Fruit fly (Drosophila melanogaster): Measurements from ENCODE around the gene Golgin104.

Golgin104 gene

dm6 chr3L:16385880-16386584, 34.3 kb upstream of the Golgin104 start, which contains the start of the genes Agpat3 and RAF2 (continued):
- TF ChIP-seq ac (GFP tag; optimal IDR thresholded peaks at IDR 0.05) (no peak), CG7786 (GFP tag; optimal IDR thresholded peaks at IDR 0.05) (no peak), CG17912 (GFP tag; optimal IDR thresholded peaks at IDR 0.05) (no peak), sens-2 (GFP tag; IDR thresholded peaks at IDR 0.05) (no peak), Pdp1 (GFP tag; optimal IDR thresholded peaks at IDR 0.05) (no peak), CG31441 (GFP tag; IDR thresholded peaks at IDR 0.05) (peak; percentile 53), Kr (GFP tag; optimal IDR thresholded peaks at IDR 0.05) (no peak), lab (GFP tag; optimal IDR thresholded peaks at IDR 0.05) (no peak), CG30020 (tag; optimal IDR thresholded peaks at IDR 0.05) (peak; percentile 60), gcm2 (GFP tag; optimal IDR thresholded peaks at IDR 0.05) (no peak), HLH4C (GFP tag; IDR thresholded peaks at IDR 0.05; ENCODE audit: partially characterized antibody) (no peak), Poxn (GFP tag; IDR thresholded peaks at IDR 0.05) (no peak), dmrt11E (tag; optimal IDR thresholded peaks at IDR 0.05) (peak; percentile 39), CG32772 (GFP tag; IDR thresholded peaks at IDR 0.05) (peak; percentile 65), odd (GFP tag; optimal IDR thresholded peaks at IDR 0.05) (no peak), CG8765 (GFP tag; IDR thresholded peaks at IDR 0.05) (0 out of 2 replicates have a peak, but pooled peaks have one; percentile 25), pho (GFP tag; optimal IDR thresholded peaks at IDR 0.05) (no peak), Scr (GFP tag; IDR thresholded peaks at IDR 0.05; ENCODE audit: partially characterized antibody) (no peak), ase (GFP tag; IDR thresholded peaks at IDR 0.05) (no peak), CG32767 (GFP tag; IDR thresholded peaks at IDR 0.05) (no peak), CG1647 (GFP tag; optimal IDR thresholded peaks at IDR 0.05) (no peak), CG8089 (GFP tag; optimal IDR thresholded peaks at IDR 0.05) (no peak), CG2889 (GFP tag; IDR thresholded peaks at IDR 0.05) (no peak), CG6791 (GFP tag; IDR thresholded peaks at IDR 0.05; ENCODE audit: partially characterized antibody) (no peak), CG18764 (GFP tag; optimal IDR thresholded peaks at IDR 0.05) (peak; percentile 6), Rx (GFP tag; IDR thresholded peaks at IDR 0.05) (no peak), pfk (GFP tag; optimal IDR thresholded peaks at IDR 0.05) (no peak), ind (GFP tag; optimal IDR thresholded peaks at IDR 0.05) (peak; percentile 54), corto (GFP tag; optimal IDR thresholded peaks at IDR 0.05) (peak; percentile 11), mld (GFP tag; IDR thresholded peaks at IDR 0.05; ENCODE audit: partially characterized antibody) (no peak), CHES-1-like (GFP tag; optimal IDR thresholded peaks at IDR 0.05) (peak; percentile 20), Chrac-16 (GFP tag; optimal IDR thresholded peaks at IDR 0.05) (peak; percentile 66), CG11696 (GFP tag; IDR thresholded peaks at IDR 0.05) (no peak), z (GFP tag; IDR thresholded peaks at IDR 0.05) (no peak), trem (tag; optimal IDR thresholded peaks at IDR 0.05) (no peak), CG14441 (GFP tag; IDR thresholded peaks at IDR 0.05) (peak; percentile 62; the same call in 1 of the 2 replicates), Bgb (GFP tag; IDR thresholded peaks at IDR 0.05; ENCODE audit: partially characterized antibody) (no peak), Ssrp (tag; optimal IDR thresholded peaks at IDR 0.05) (peak; percentile 50), shn (GFP tag; optimal IDR thresholded peaks at IDR 0.05) (no peak), CG31365 (tag; optimal IDR thresholded peaks at IDR 0.05) (no peak), CG6765 (GFP tag; optimal IDR thresholded peaks at IDR 0.05) (no peak), CG3163 (GFP tag; optimal IDR thresholded peaks at IDR 0.05) (no peak), CG13287 (GFP tag; IDR thresholded peaks at IDR 0.05; ENCODE audit: partially characterized antibody) (no peak), bbx (GFP tag; IDR thresholded peaks at IDR 0.05; ENCODE audit: partially characterized antibody) (no peak), ro (GFP tag; IDR thresholded peaks at IDR 0.05) (no peak), yki (optimal IDR thresholded peaks at IDR 0.05) (no peak), NFAT (GFP tag; IDR thresholded peaks at IDR 0.05) (0 out of 2 replicates have a peak, but pooled peaks have one; percentile 12), Rfx (GFP tag; IDR thresholded peaks at IDR 0.05) (peak; percentile 61), nau (GFP tag; optimal IDR thresholded peaks at IDR 0.05) (no peak), chif (GFP tag; optimal IDR thresholded peaks at IDR 0.05) (peak; percentile 21 to 28)
